Worm (Caenorhabditis elegans): ENCODE data around the gene C48A7.16.

Gene C48A7.16

ce11 chrIV:7454890-7455289, 49.6 kb downstream of the C48A7.16 start:
- peak; percentile 3 for TF ChIP-seq ceh-31 (tag; optimal IDR thresholded peaks at IDR 0.05)
- TF ChIP-seq ref-2 (tag; optimal IDR thresholded peaks at IDR 0.05): peak; percentile 6
- TF ChIP-seq nhr-11 (tag; optimal IDR thresholded peaks at IDR 0.05): no peak

Measured in whole organism, late embryonic.